Worm (Caenorhabditis elegans) whole organism, L3 larva: Measurements from ENCODE around the gene xbx-1.

Source experiments
- elt-1 ChIP-seq: fragments of 150-350 bp; optimal IDR thresholded peaks from 2 replicates; lab custom pipeline; 2014; ENCODE audit warnings: missing biosample characterization, missing genetic modification characterization
- lin-39 ChIP-seq: fragments of 150-350 bp; optimal IDR thresholded peaks from 2 replicates; lab custom pipeline; 2018; ENCODE audit warnings: missing biosample characterization, missing genetic modification reagents, missing genetic modification characterization
- nfya-1 ChIP-seq: sonication (generic microtip); optimal IDR thresholded peaks from 2 replicates; lab custom pipeline; 2017; ENCODE audit warnings: missing genetic modification characterization, mild to moderate bottlenecking, missing compliant biosample characterization, antibody characterized with exemption, moderate library complexity; ENCODE audit not compliant: insufficient read depth
- pqm-1 ChIP-seq: fragments of 150-350 bp; optimal IDR thresholded peaks from 2 replicates; lab custom pipeline; 2017; ENCODE audit warnings: missing biosample characterization, missing genetic modification characterization, inconsistent platforms
- skn-1 ChIP-seq: fragments of 150-350 bp; optimal IDR thresholded peaks from 2 replicates; lab custom pipeline; 2014; ENCODE audit warnings: missing biosample characterization, missing genetic modification characterization
- snpc-4 ChIP-seq: fragments of 150-350 bp; optimal IDR thresholded peaks from 2 replicates; lab custom pipeline; 2014; ENCODE audit warnings: missing biosample characterization, missing genetic modification characterization
- tbx-2 ChIP-seq: sonication (generic microtip); optimal IDR thresholded peaks from 2 replicates; lab custom pipeline; 2016; ENCODE audit warnings: mild to moderate bottlenecking, missing genetic modification characterization, missing compliant biosample characterization

- no peak for TF ChIP-seq elt-1 (tag; lab: Kevin White, UChicago)
- no peak for TF ChIP-seq nfya-1 (tag; lab: Kevin White, UChicago)
- TF ChIP-seq tbx-2 = no peak
- TF ChIP-seq skn-1 (tag; lab: Kevin White, UChicago) = no peak
- TF ChIP-seq snpc-4 (tag; lab: Kevin White, UChicago) = no peak
- TF ChIP-seq lin-39 = no peak
- no peak for TF ChIP-seq pqm-1 (tag; lab: Kevin White, UChicago)
Observed at ce11 chrV:14991489-14991888, 11.5 kb downstream of the xbx-1 start.
